Fruit fly (Drosophila melanogaster) whole organism, adult: Measurements from ENCODE around the gene muc.
A peak's percentile ranks its signal among the peaks of the same experiment; 100 is the strongest.

Experiments
- CG7101 ChIP-seq: fragments of 200-800 bp; sonication (Bioruptor generic); optimal IDR thresholded peaks from 2 replicates; lab custom pipeline; 2018; ENCODE audit warnings: missing biosample characterization, mild to moderate bottlenecking, missing genetic modification characterization, moderate library complexity
- cic ChIP-seq: fragments of 200-800 bp; sonication (Bioruptor generic); optimal IDR thresholded peaks from 2 replicates; lab custom pipeline; 2017; ENCODE audit warnings: missing biosample characterization, mild to moderate bottlenecking, missing genetic modification characterization, moderate library complexity
- cnc ChIP-seq, 2 experiments: fragments of >200 bp; optimal IDR thresholded peaks; 2 replicates each; lab custom pipeline; 2017

DNA sequence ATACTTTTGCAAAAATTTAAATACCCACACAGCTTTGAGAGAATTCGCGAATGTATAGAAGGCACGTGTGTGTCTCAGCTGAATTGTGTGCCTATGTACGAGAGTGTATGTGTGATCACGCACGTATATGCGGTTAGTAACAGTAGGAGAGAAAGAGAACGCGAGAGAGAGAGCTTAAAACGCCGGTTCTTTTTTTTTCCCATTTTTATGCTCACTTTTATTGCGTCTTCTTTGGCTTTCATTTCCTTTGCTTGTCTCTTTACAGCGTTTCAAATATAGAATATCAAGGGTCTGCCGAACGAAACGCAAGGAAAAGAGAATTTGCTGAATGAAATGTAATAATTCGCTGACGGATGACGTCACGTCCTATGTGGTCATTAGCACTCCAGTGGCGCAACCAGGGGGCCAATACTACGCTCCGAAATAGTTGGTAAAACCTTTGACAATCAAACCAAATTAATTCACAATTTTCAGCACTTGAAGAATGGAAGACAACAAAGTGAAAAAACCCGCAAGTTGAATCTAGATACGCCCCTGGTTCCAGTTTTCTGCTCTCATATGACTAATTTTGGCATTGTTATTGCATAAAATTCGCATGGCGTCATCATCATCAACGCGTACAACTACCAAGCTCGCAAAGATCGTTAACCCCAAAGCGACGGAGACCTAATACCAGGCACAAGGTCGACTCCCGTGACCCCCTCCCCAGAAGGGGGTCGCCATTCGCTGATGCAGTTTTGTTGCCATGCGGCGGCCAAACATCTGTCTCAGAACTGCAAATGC is 1.6 kb upstream of the muc start:
- TF ChIP-seq CG7101 (tag; lab: Kevin White, UChicago) (peak; percentile 90), cic (peak; percentile 59), cnc (optimal IDR thresholded peaks at IDR 0.05; lab: Kevin White, UChicago) (no peak)
